Fruit fly (Drosophila melanogaster): ENCODE measurements around the gene CG17233.

Gene CG17233

DNA sequence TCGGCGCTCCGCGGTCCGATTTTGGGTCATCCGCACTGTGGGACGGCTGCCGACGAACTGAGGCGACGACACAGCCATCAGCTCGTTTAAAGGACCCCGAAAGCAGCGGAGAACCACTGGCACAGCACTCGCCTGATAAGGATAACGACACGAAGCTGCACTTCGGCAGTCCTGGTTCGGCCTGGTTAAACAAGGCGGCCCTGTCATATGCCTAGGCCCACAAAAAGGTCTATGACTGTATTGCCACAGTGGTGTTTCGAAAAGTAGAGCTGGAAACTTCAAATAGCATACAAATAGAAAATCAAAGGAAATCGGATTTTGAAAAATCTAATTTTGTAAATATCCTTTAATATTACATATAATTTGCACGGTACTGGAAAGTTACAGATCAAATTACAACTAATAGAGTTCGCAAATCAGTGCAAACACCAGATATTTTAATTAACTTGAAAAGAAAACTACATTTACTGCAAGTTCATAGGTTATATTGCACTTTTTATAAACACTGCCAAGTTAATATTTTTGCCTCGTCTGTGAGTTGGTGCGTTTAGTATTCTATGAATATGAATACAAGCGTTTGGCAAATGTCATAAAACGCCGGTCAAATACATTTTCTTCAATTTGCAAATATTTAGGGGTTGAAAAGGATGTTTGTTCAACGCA is 56.4 kb downstream of the CG17233 start:
- TF ChIP-seq woc (GFP tag; optimal IDR thresholded peaks at IDR 0.05) (no peak), Hr83 (GFP tag; optimal IDR thresholded peaks at IDR 0.05; ENCODE audit: poor library complexity, severe bottlenecking) (no peak), fru (GFP tag; optimal IDR thresholded peaks at IDR 0.05) (peak; percentile 12), Dif (GFP tag; optimal IDR thresholded peaks at IDR 0.05; ENCODE audit: partially characterized antibody) (peak; percentile 49), CG9705 (GFP tag; optimal IDR thresholded peaks at IDR 0.05) (no peak), brk (GFP tag; optimal IDR thresholded peaks at IDR 0.05) (no peak), Hnf4 (GFP tag; optimal IDR thresholded peaks at IDR 0.05) (no peak), pan (optimal IDR thresholded peaks at IDR 0.05) (no peak), lola (GFP tag; optimal IDR thresholded peaks at IDR 0.05) (no peak), psq (GFP tag; optimal IDR thresholded peaks at IDR 0.05) (peak; percentile 9), OdsH (GFP tag; optimal IDR thresholded peaks at IDR 0.05) (peak; percentile 67), dmrt93B (GFP tag; optimal IDR thresholded peaks at IDR 0.05) (no peak), GATAd (GFP tag; optimal IDR thresholded peaks at IDR 0.05) (no peak), Rel (GFP tag; optimal IDR thresholded peaks at IDR 0.05) (no peak), Rel (tag; optimal IDR thresholded peaks at IDR 0.05) (no peak), Jra (GFP tag; optimal IDR thresholded peaks at IDR 0.05) (no peak), jim (GFP tag; optimal IDR thresholded peaks at IDR 0.05) (no peak), foxo (GFP tag; optimal IDR thresholded peaks at IDR 0.05) (peak in 1 of 2 experiments; percentile 19), tai (GFP tag; optimal IDR thresholded peaks at IDR 0.05) (peak; percentile 64), N (GFP tag; optimal IDR thresholded peaks at IDR 0.05) (no peak), CG32264 (GFP tag; optimal IDR thresholded peaks at IDR 0.05) (no peak), CrebA (GFP tag; optimal IDR thresholded peaks at IDR 0.05; ENCODE audit: borderline replicate concordance) (no peak), sage (GFP tag; optimal IDR thresholded peaks at IDR 0.05) (no peak), ey (GFP tag; optimal IDR thresholded peaks at IDR 0.05) (peak; percentile 50), Sp1 (GFP tag; optimal IDR thresholded peaks at IDR 0.05) (peak; percentile 39), dsf (GFP tag; optimal IDR thresholded peaks at IDR 0.05; ENCODE audit: borderline replicate concordance) (peak; percentile 8), Abd-B (GFP tag; optimal IDR thresholded peaks at IDR 0.05) (no peak), Dfd (GFP tag; optimal IDR thresholded peaks at IDR 0.05) (no peak), Myc (optimal IDR thresholded peaks at IDR 0.05) (no peak), rgr (GFP tag; optimal IDR thresholded peaks at IDR 0.05) (peak; percentile 53), sv (GFP tag; optimal IDR thresholded peaks at IDR 0.05) (peak; percentile 50), HLH106 (tag; optimal IDR thresholded peaks at IDR 0.05) (no peak), br (GFP tag; optimal IDR thresholded peaks at IDR 0.05) (peak; percentile 32), Vsx2 (GFP tag; optimal IDR thresholded peaks at IDR 0.05; ENCODE audit: partially characterized antibody) (no peak), Mio (GFP tag; optimal IDR thresholded peaks at IDR 0.05) (no peak), h (GFP tag; optimal IDR thresholded peaks at IDR 0.05) (peak; percentile 26), usp (GFP tag; optimal IDR thresholded peaks at IDR 0.05) (no peak), Hr78 (GFP tag; optimal IDR thresholded peaks at IDR 0.05) (no peak)

DNA sequence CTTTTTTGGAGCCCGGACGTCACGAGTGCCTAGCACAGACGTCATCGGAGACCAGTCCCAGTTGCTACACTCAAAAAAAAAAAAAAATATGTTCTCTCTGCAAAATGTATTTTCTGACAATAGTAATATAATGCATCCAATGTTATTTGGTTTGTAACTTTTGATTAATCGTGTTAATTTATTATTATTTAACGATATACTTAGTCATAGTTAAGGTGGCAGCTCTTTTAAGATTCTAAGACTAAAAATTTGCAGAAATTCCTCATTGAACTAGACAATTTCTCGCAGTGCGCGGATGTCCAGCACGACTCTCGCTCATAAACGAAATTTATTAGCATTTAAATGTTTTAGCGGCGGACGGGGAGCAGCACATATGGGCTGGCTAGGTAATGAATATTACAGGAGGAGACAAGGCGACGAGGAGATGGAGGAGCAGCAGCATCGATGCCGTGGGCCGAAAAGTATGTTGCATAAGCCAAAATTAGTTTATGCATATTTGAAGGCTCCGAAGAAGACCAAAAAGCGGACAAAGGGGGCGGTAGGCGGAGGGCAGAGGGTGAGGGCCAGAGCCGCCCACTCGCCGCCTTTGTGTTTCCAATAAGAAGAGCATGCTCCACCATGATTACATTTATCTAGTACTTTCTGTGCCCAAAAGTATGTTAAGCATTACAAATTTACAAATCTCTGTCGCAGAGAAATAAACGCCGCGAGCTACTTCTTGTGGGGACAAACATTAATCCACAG is 58.2 kb downstream of the CG17233 start:
- TF ChIP-seq pan (optimal IDR thresholded peaks at IDR 0.05) (no peak), sage (GFP tag; optimal IDR thresholded peaks at IDR 0.05) (no peak), N (GFP tag; optimal IDR thresholded peaks at IDR 0.05) (peak; percentile 92), Dif (GFP tag; optimal IDR thresholded peaks at IDR 0.05; ENCODE audit: partially characterized antibody) (no peak), psq (GFP tag; optimal IDR thresholded peaks at IDR 0.05) (peak; percentile 22), Sp1 (GFP tag; optimal IDR thresholded peaks at IDR 0.05) (peak; percentile 38), Mio (GFP tag; optimal IDR thresholded peaks at IDR 0.05) (no peak), Myc (optimal IDR thresholded peaks at IDR 0.05) (peak; percentile 81), tai (GFP tag; optimal IDR thresholded peaks at IDR 0.05) (no peak), h (GFP tag; optimal IDR thresholded peaks at IDR 0.05) (peak; percentile 72), HLH106 (tag; optimal IDR thresholded peaks at IDR 0.05) (peak; percentile 50), dsf (GFP tag; optimal IDR thresholded peaks at IDR 0.05; ENCODE audit: borderline replicate concordance) (no peak), br (GFP tag; optimal IDR thresholded peaks at IDR 0.05) (peak; percentile 36), Hnf4 (GFP tag; optimal IDR thresholded peaks at IDR 0.05) (peak; percentile 4), foxo (GFP tag; optimal IDR thresholded peaks at IDR 0.05) (peak in 1 of 2 experiments; percentile 61), CG9705 (GFP tag; optimal IDR thresholded peaks at IDR 0.05) (peak; percentile 4), jim (GFP tag; optimal IDR thresholded peaks at IDR 0.05) (no peak), woc (GFP tag; optimal IDR thresholded peaks at IDR 0.05) (peak; percentile 2), ey (GFP tag; optimal IDR thresholded peaks at IDR 0.05) (peak; percentile 62), Rel (GFP tag; optimal IDR thresholded peaks at IDR 0.05) (no peak), Rel (tag; optimal IDR thresholded peaks at IDR 0.05) (no peak), Hr83 (GFP tag; optimal IDR thresholded peaks at IDR 0.05; ENCODE audit: poor library complexity, severe bottlenecking) (no peak), OdsH (GFP tag; optimal IDR thresholded peaks at IDR 0.05) (peak; percentile 52), rgr (GFP tag; optimal IDR thresholded peaks at IDR 0.05) (peak; percentile 55), Jra (GFP tag; optimal IDR thresholded peaks at IDR 0.05) (no peak), brk (GFP tag; optimal IDR thresholded peaks at IDR 0.05) (no peak), Hr78 (GFP tag; optimal IDR thresholded peaks at IDR 0.05) (no peak), dmrt93B (GFP tag; optimal IDR thresholded peaks at IDR 0.05) (peak; percentile 12), usp (GFP tag; optimal IDR thresholded peaks at IDR 0.05) (no peak), lola (GFP tag; optimal IDR thresholded peaks at IDR 0.05) (peak; percentile 87), CrebA (GFP tag; optimal IDR thresholded peaks at IDR 0.05; ENCODE audit: borderline replicate concordance) (no peak), GATAd (GFP tag; optimal IDR thresholded peaks at IDR 0.05) (no peak), Abd-B (GFP tag; optimal IDR thresholded peaks at IDR 0.05) (peak; percentile 6), CG32264 (GFP tag; optimal IDR thresholded peaks at IDR 0.05) (no peak), dl (GFP tag; optimal IDR thresholded peaks at IDR 0.05; ENCODE audit: insufficient read depth in 1 of 2, partially characterized antibody in 2 of 2) (no peak), Vsx2 (GFP tag; optimal IDR thresholded peaks at IDR 0.05; ENCODE audit: partially characterized antibody) (no peak), sv (GFP tag; optimal IDR thresholded peaks at IDR 0.05) (no peak), Dfd (GFP tag; optimal IDR thresholded peaks at IDR 0.05) (no peak), fru (GFP tag; optimal IDR thresholded peaks at IDR 0.05) (peak; percentile 63)
